Worm (Caenorhabditis elegans) whole organism, late embryonic: ENCODE results near the gene mdt-26.
A peak's percentile ranks its signal among the peaks of the same experiment; 100 is the strongest.

Experiments used
- C08G9.2 ChIP-seq: sonication (generic microtip); optimal IDR thresholded peaks from 2 replicates; lab custom pipeline; 2016; ENCODE audit warnings: mild to moderate bottlenecking, missing genetic modification characterization, moderate library complexity, missing compliant biosample characterization
- F13H6.1 ChIP-seq: sonication (generic microtip); optimal IDR thresholded peaks from 2 replicates; lab custom pipeline; 2016; ENCODE audit warnings: missing genetic modification characterization, missing compliant biosample characterization
- K09A11.1 ChIP-seq: sonication (generic microtip); optimal IDR thresholded peaks from 2 replicates; lab custom pipeline; 2017; ENCODE audit warnings: antibody characterized with exemption, mild to moderate bottlenecking, missing genetic modification characterization, missing compliant biosample characterization; ENCODE audit not compliant: insufficient read depth
- ama-1 ChIP-seq: fragments of 150-350 bp; optimal IDR thresholded peaks from 2 replicates; lab custom pipeline; 2014
- ceh-14 ChIP-seq: sonication (generic microtip); optimal IDR thresholded peaks from 2 replicates; lab custom pipeline; 2016; ENCODE audit warnings: missing genotype, missing genetic modification characterization, missing compliant biosample characterization
- ceh-18 ChIP-seq: sonication (generic microtip); optimal IDR thresholded peaks from 2 replicates; lab custom pipeline; 2016; ENCODE audit warnings: missing genetic modification characterization, missing compliant biosample characterization
- ceh-2 ChIP-seq: sonication (generic microtip); optimal IDR thresholded peaks from 2 replicates; lab custom pipeline; 2016; ENCODE audit warnings: missing genotype, missing genetic modification characterization, missing compliant biosample characterization
- ceh-30 ChIP-seq: fragments of 150-350 bp; optimal IDR thresholded peaks from 2 replicates; lab custom pipeline; 2014; ENCODE audit warnings: missing biosample characterization, missing genetic modification characterization
- ceh-31 ChIP-seq: sonication (generic microtip); optimal IDR thresholded peaks from 2 replicates; lab custom pipeline; 2016; ENCODE audit warnings: missing genetic modification characterization, missing compliant biosample characterization
- ceh-34 ChIP-seq: sonication (generic microtip); optimal IDR thresholded peaks from 2 replicates; lab custom pipeline; 2016; ENCODE audit warnings: mild to moderate bottlenecking, missing genetic modification characterization, missing compliant biosample characterization
- ceh-45 ChIP-seq: fragments of 200-800 bp; sonication (Bioruptor generic); IDR thresholded peaks from 2 replicates; pipeline ENCODE4 v1.3.6; 2022; ENCODE audit warnings: missing genetic modification reagents, missing genetic modification characterization, missing compliant biosample characterization
- ceh-48 ChIP-seq: sonication (generic microtip); optimal IDR thresholded peaks from 2 replicates; lab custom pipeline; 2016; ENCODE audit warnings: missing genetic modification characterization, inconsistent platforms, missing compliant biosample characterization
- che-1 ChIP-seq: sonication (generic microtip); optimal IDR thresholded peaks from 2 replicates; lab custom pipeline; 2016; ENCODE audit warnings: mild to moderate bottlenecking, missing genetic modification characterization, missing compliant biosample characterization
- dmd-4 ChIP-seq: sonication (generic microtip); optimal IDR thresholded peaks from 2 replicates; lab custom pipeline; 2016; ENCODE audit warnings: borderline replicate concordance, missing genetic modification characterization, missing compliant biosample characterization
- dve-1 ChIP-seq: sonication (generic microtip); optimal IDR thresholded peaks from 2 replicates; lab custom pipeline; 2017; ENCODE audit warnings: antibody characterized with exemption, mild to moderate bottlenecking, missing genetic modification characterization, missing compliant biosample characterization
- ets-4 ChIP-seq: sonication (generic microtip); optimal IDR thresholded peaks from 2 replicates; lab custom pipeline; 2016; ENCODE audit warnings: missing genetic modification characterization, missing compliant biosample characterization
- eyg-1 ChIP-seq: sonication (generic microtip); optimal IDR thresholded peaks from 2 replicates; lab custom pipeline; 2016; ENCODE audit warnings: missing genotype, missing genetic modification characterization, missing compliant biosample characterization
- fax-1 ChIP-seq: sonication (generic microtip); optimal IDR thresholded peaks from 2 replicates; lab custom pipeline; 2016; ENCODE audit warnings: missing genotype, missing genetic modification characterization, missing compliant biosample characterization
- fkh-10 ChIP-seq: fragments of 150-350 bp; optimal IDR thresholded peaks from 2 replicates; lab custom pipeline; 2014; ENCODE audit warnings: missing biosample characterization, missing genetic modification reagents, missing genetic modification characterization
- fkh-6 ChIP-seq: sonication (generic microtip); optimal IDR thresholded peaks from 2 replicates; lab custom pipeline; 2016; ENCODE audit warnings: missing genetic modification characterization, missing compliant biosample characterization
- hlh-13 ChIP-seq: fragments of 200-800 bp; sonication (Bioruptor generic); optimal IDR thresholded peaks from 2 replicates; lab custom pipeline; 2018; ENCODE audit warnings: mild to moderate bottlenecking, missing genetic modification characterization, missing compliant biosample characterization
- hlh-15 ChIP-seq: sonication (generic microtip); optimal IDR thresholded peaks from 2 replicates; lab custom pipeline; 2016; ENCODE audit warnings: missing genetic modification characterization, missing compliant biosample characterization
- hlh-30 ChIP-seq: sonication (generic microtip); optimal IDR thresholded peaks from 2 replicates; lab custom pipeline; 2017; ENCODE audit warnings: antibody characterized with exemption, missing genetic modification characterization, missing compliant biosample characterization; ENCODE audit not compliant: insufficient read depth
- hlh-6 ChIP-seq: sonication (generic microtip); optimal IDR thresholded peaks from 2 replicates; lab custom pipeline; 2016; ENCODE audit warnings: missing genotype, missing genetic modification characterization, missing compliant biosample characterization
- lim-6 ChIP-seq: sonication (generic microtip); optimal IDR thresholded peaks from 2 replicates; lab custom pipeline; 2016; ENCODE audit warnings: missing genetic modification characterization, missing compliant biosample characterization
- nfya-1 ChIP-seq: sonication (generic microtip); optimal IDR thresholded peaks from 2 replicates; lab custom pipeline; 2017; ENCODE audit warnings: missing genetic modification characterization, mild to moderate bottlenecking, missing compliant biosample characterization, antibody characterized with exemption, moderate library complexity
- nhr-232 ChIP-seq: sonication (generic microtip); optimal IDR thresholded peaks from 2 replicates; lab custom pipeline; 2016; ENCODE audit warnings: missing genetic modification characterization, missing compliant biosample characterization
- odd-2 ChIP-seq: sonication (generic microtip); optimal IDR thresholded peaks from 2 replicates; lab custom pipeline; 2017; ENCODE audit warnings: antibody characterized with exemption, mild to moderate bottlenecking, missing genetic modification characterization, missing compliant biosample characterization
- pat-9 ChIP-seq: fragments of 200-800 bp; sonication (Bioruptor generic); optimal IDR thresholded peaks from 2 replicates; lab custom pipeline; 2018; ENCODE audit warnings: mild to moderate bottlenecking, missing genetic modification characterization, moderate library complexity, missing compliant biosample characterization
- pax-1 ChIP-seq: fragments of 150-350 bp; optimal IDR thresholded peaks from 2 replicates; lab custom pipeline; 2014; ENCODE audit warnings: missing biosample characterization, missing genetic modification characterization
- pha-2 ChIP-seq: sonication (generic microtip); optimal IDR thresholded peaks from 2 replicates; lab custom pipeline; 2017; ENCODE audit warnings: mild to moderate bottlenecking, missing genetic modification characterization, missing compliant biosample characterization
- pqm-1 ChIP-seq: sonication (generic microtip); optimal IDR thresholded peaks from 2 replicates; lab custom pipeline; 2016; ENCODE audit warnings: missing genetic modification characterization, missing compliant biosample characterization
- pros-1 ChIP-seq: fragments of 150-350 bp; optimal IDR thresholded peaks from 2 replicates; lab custom pipeline; 2014; ENCODE audit warnings: missing biosample characterization, missing genetic modification reagents, missing genetic modification characterization
- ref-2 ChIP-seq: sonication (generic microtip); optimal IDR thresholded peaks from 2 replicates; lab custom pipeline; 2016; ENCODE audit warnings: missing genetic modification characterization, missing compliant biosample characterization
- rnt-1 ChIP-seq: sonication (generic microtip); optimal IDR thresholded peaks from 2 replicates; lab custom pipeline; 2016; ENCODE audit warnings: missing genetic modification characterization, missing compliant biosample characterization
- sdc-2 ChIP-seq: sonication (generic microtip); optimal IDR thresholded peaks from 2 replicates; lab custom pipeline; 2016; ENCODE audit warnings: missing genotype, missing genetic modification characterization, missing compliant biosample characterization
- sox-2 ChIP-seq: fragments of 200-800 bp; sonication (Bioruptor generic); IDR thresholded peaks from 2 replicates; pipeline ENCODE4 v1.3.6; 2022; ENCODE audit warnings: missing genetic modification reagents, missing genetic modification characterization, missing compliant biosample characterization
- syd-9 ChIP-seq: sonication (generic microtip); optimal IDR thresholded peaks from 2 replicates; lab custom pipeline; 2016; ENCODE audit warnings: mild to moderate bottlenecking, missing genetic modification characterization, moderate library complexity, missing compliant biosample characterization
- tbx-2 ChIP-seq: sonication (generic microtip); optimal IDR thresholded peaks from 2 replicates; lab custom pipeline; 2016; ENCODE audit warnings: missing genetic modification characterization, missing compliant biosample characterization
- tbx-7 ChIP-seq: sonication (generic microtip); optimal IDR thresholded peaks from 2 replicates; lab custom pipeline; 2016; ENCODE audit warnings: missing genotype, missing genetic modification characterization, missing compliant biosample characterization
- unc-3 ChIP-seq, 2 experiments: fragments of 200-800 bp in 1 of 2; sonication (Bioruptor generic) in 1 of 2; sonication (generic microtip) in 1 of 2; conservative IDR thresholded peaks in 1 of 2; optimal IDR thresholded peaks in 1 of 2; 2 replicates each; pipeline versions ENCODE4 v1.3.6 to Lab custom; 2016 to 2022; ENCODE audit warnings: missing compliant biosample characterization in 2 of 2, missing genetic modification characterization in 2 of 2, missing genetic modification reagents in 1 of 2
- unc-55 ChIP-seq: sonication (generic microtip); optimal IDR thresholded peaks from 2 replicates; lab custom pipeline; 2017; ENCODE audit warnings: missing biosample characterization, missing genetic modification reagents, missing genetic modification characterization
- unc-86 ChIP-seq: sonication (generic microtip); optimal IDR thresholded peaks from 2 replicates; lab custom pipeline; 2016; ENCODE audit warnings: missing genetic modification characterization, missing compliant biosample characterization
- zip-5 ChIP-seq: sonication (generic microtip); optimal IDR thresholded peaks from 2 replicates; lab custom pipeline; 2016; ENCODE audit warnings: missing genetic modification characterization, missing compliant biosample characterization
- ztf-16 ChIP-seq: sonication (generic microtip); optimal IDR thresholded peaks from 2 replicates; lab custom pipeline; 2017; ENCODE audit warnings: missing genetic modification characterization, missing compliant biosample characterization

mdt-26 gene

ce11 chrII:5646942-5647341 lies 14.0 kb upstream of the mdt-26 start, which contains the start of gene F59E12.9:
Gene F59E12.9 (minus strand): TSS chrII:5647042.
- no peak for TF ChIP-seq ama-1
- TF ChIP-seq unc-3 (GFP tag; conservative IDR thresholded peaks at IDR 0.05; lab: Robert Waterston, UW): no peak
- TF ChIP-seq unc-3 (tag; optimal IDR thresholded peaks at IDR 0.05; lab: Kevin White, UChicago): no peak
- TF ChIP-seq unc-86: no peak
- TF ChIP-seq sox-2 (GFP tag; lab: Robert Waterston, UW): no peak
- no peak for TF ChIP-seq nfya-1 (tag; lab: Kevin White, UChicago)
- TF ChIP-seq tbx-7 (tag; lab: Kevin White, UChicago): no peak
- no peak for TF ChIP-seq pqm-1 (tag; lab: Kevin White, UChicago)
- TF ChIP-seq hlh-15 (tag; lab: Kevin White, UChicago): no peak
- no peak for TF ChIP-seq sdc-2 (tag; lab: Kevin White, UChicago)
- TF ChIP-seq C08G9.2 (tag; lab: Kevin White, UChicago): no peak
- TF ChIP-seq K09A11.1 (tag; lab: Kevin White, UChicago): no peak
- TF ChIP-seq hlh-13: no peak
- no peak for TF ChIP-seq zip-5 (tag; lab: Kevin White, UChicago)
- TF ChIP-seq ceh-2: no peak

- TF ChIP-seq dve-1 (tag; lab: Kevin White, UChicago): no peak
- TF ChIP-seq pqm-1 (tag; lab: Kevin White, UChicago): no peak
- no peak for TF ChIP-seq tbx-2 (tag; lab: Kevin White, UChicago)
- TF ChIP-seq ceh-31 (tag; lab: Kevin White, UChicago): no peak
Measured at ce11 chrII:5648272-5648671, 12.7 kb upstream of the mdt-26 start, which contains the start of gene ddl-1. Gene ddl-1 (minus strand): TSS chrII:5648372.

- TF ChIP-seq ceh-2: peak; percentile 78
- no peak for TF ChIP-seq che-1
- TF ChIP-seq tbx-7 (tag; lab: Kevin White, UChicago): peak; percentile 11
- TF ChIP-seq fkh-6: no peak
- TF ChIP-seq pros-1 (tag; lab: Kevin White, UChicago): no peak
- TF ChIP-seq hlh-30 (tag; lab: Kevin White, UChicago): no peak
- TF ChIP-seq F13H6.1 (tag; lab: Kevin White, UChicago): peak; percentile 20
- no peak for TF ChIP-seq dmd-4
- peak; percentile 66 for TF ChIP-seq C08G9.2 (tag; lab: Kevin White, UChicago)
- no peak for TF ChIP-seq K09A11.1 (tag; lab: Kevin White, UChicago)
- no peak for TF ChIP-seq pqm-1 (tag; lab: Kevin White, UChicago)
- TF ChIP-seq nfya-1 (tag; lab: Kevin White, UChicago): peak; percentile 54
- peak; percentile 70 for TF ChIP-seq tbx-2 (tag; lab: Kevin White, UChicago)
- TF ChIP-seq ref-2: peak; percentile 38
- TF ChIP-seq rnt-1 (tag; lab: Kevin White, UChicago): peak; percentile 72
- TF ChIP-seq zip-5 (tag; lab: Kevin White, UChicago): peak; percentile 20
- no peak for TF ChIP-seq ztf-16 (tag; lab: Kevin White, UChicago)
- TF ChIP-seq pha-2: no peak
- TF ChIP-seq lim-6 (tag; lab: Kevin White, UChicago): no peak
- no peak for TF ChIP-seq pax-1 (tag; lab: Kevin White, UChicago)
- no peak for TF ChIP-seq pat-9
- TF ChIP-seq ceh-45: no peak
- no peak for TF ChIP-seq odd-2 (tag; lab: Kevin White, UChicago)
- TF ChIP-seq dve-1 (tag; lab: Kevin White, UChicago): no peak
- TF ChIP-seq ceh-31 (tag; lab: Kevin White, UChicago): peak; percentile 90
- TF ChIP-seq ceh-48: peak; percentile 28
- no peak for TF ChIP-seq eyg-1 (tag; lab: Kevin White, UChicago)
- TF ChIP-seq ets-4 (tag; lab: Kevin White, UChicago): peak; percentile 83
- no peak for TF ChIP-seq syd-9 (tag; lab: Kevin White, UChicago)
- no peak for TF ChIP-seq hlh-6
- TF ChIP-seq ceh-34: no peak
- TF ChIP-seq ceh-14 (tag; lab: Kevin White, UChicago): peak; percentile 29
- TF ChIP-seq unc-55 (GFP tag; lab: Kevin White, UChicago): no peak
- TF ChIP-seq ceh-18 (tag; lab: Kevin White, UChicago): no peak
- TF ChIP-seq ceh-30 (tag; lab: Kevin White, UChicago): no peak
- TF ChIP-seq nhr-232 (tag; lab: Kevin White, UChicago): no peak
- TF ChIP-seq fkh-10 (GFP tag; lab: Kevin White, UChicago): no peak
- no peak for TF ChIP-seq fax-1 (tag; lab: Kevin White, UChicago)
Measured at ce11 chrII:5649236-5650004, 11.6 kb upstream of the mdt-26 start, which contains the start of the genes sam-4, F59E12.17 and zyg-1. Gene sam-4 (minus strand): TSS chrII:5649286. Gene F59E12.17 (minus strand): TSS chrII:5649470. Gene zyg-1 (plus strand): TSS chrII:5649748.
